Worm (Caenorhabditis elegans): ENCODE data around the gene ced-8.

DNA sequence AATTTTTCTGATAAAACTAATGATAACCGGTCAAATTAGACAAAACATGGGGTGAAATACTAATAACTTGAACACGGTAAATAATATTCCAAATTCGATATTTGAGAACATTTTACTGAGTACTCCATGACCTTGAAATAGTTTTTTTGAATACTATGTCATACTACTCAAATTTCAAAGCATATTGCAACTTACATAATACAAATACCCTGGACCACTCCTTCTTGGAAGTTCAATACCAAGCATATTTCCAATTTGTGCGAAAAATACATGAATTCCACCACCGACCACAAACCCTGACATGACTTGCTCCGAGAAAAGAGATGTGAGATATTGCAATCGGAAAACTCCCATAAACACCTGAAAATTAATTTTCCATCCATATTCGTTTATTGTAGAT is 9.9 kb downstream of the ced-8 start:
- TF ChIP-seq zag-1 (tag; optimal IDR thresholded peaks at IDR 0.05) (no peak), nhr-77 (tag; optimal IDR thresholded peaks at IDR 0.05) (no peak), ama-1 (optimal IDR thresholded peaks at IDR 0.05) (no peak), nhr-23 (tag; optimal IDR thresholded peaks at IDR 0.05) (no peak)
